Fruit fly (Drosophila melanogaster): ENCODE data around the gene RpS10b.

Gene RpS10b

dm6 chrX:19565714-19566316, 32.0 kb upstream of the RpS10b start, which contains the start of the genes Grip84 and car (continued):
- peak; percentile 30; the same call in 1 of the 4 replicates for TF ChIP-seq chinmo (GFP tag; IDR thresholded peaks at IDR 0.05; ENCODE audit: partially characterized antibody)
- TF ChIP-seq gro (GFP tag; optimal IDR thresholded peaks at IDR 0.05): peak; percentile 34
- TF ChIP-seq bcd (GFP tag; optimal IDR thresholded peaks at IDR 0.05): peak; percentile 71
- TF ChIP-seq Dbx (GFP tag; IDR thresholded peaks at IDR 0.05): peak; percentile 61; the same call in 1 of the 3 replicates
- peak; percentile 97 for TF ChIP-seq CG7357 (GFP tag; IDR thresholded peaks at IDR 0.05)
- TF ChIP-seq CG34422 (GFP tag; IDR thresholded peaks at IDR 0.05): peak; percentile 43; the same call in 1 of the 3 replicates
- TF ChIP-seq rib (GFP tag; IDR thresholded peaks at IDR 0.05): no peak
- peak; percentile 46 for TF ChIP-seq Dad (GFP tag; optimal IDR thresholded peaks at IDR 0.05)
- peak in 1 of 2 experiments; percentile 63 for TF ChIP-seq Pdp1 (GFP tag; optimal IDR thresholded peaks at IDR 0.05)
- TF ChIP-seq ci (GFP tag; IDR thresholded peaks at IDR 0.05): 0 out of 3 replicates have a peak, but pooled peaks have one; percentile 5
- peak; percentile 46 for TF ChIP-seq CG12942 (GFP tag; optimal IDR thresholded peaks at IDR 0.05)
- peak; percentile 58; the same call in 2 of the 4 replicates for TF ChIP-seq Gug (GFP tag; IDR thresholded peaks at IDR 0.05)
- TF ChIP-seq insv (GFP tag; optimal IDR thresholded peaks at IDR 0.05): peak in 1 of 2 experiments; percentile 36
- TF ChIP-seq CG6791 (GFP tag; IDR thresholded peaks at IDR 0.05; ENCODE audit: partially characterized antibody): no peak
- peak; percentile 57 for TF ChIP-seq nerfin-1 (tag; optimal IDR thresholded peaks at IDR 0.05)
- TF ChIP-seq scrt (GFP tag; optimal IDR thresholded peaks at IDR 0.05): no peak
- TF ChIP-seq CG43689 (GFP tag; IDR thresholded peaks at IDR 0.05): peak; percentile 38; the same call in 1 of the 2 replicates
- no peak for TF ChIP-seq CG7928 (GFP tag; optimal IDR thresholded peaks at IDR 0.05)
- peak; percentile 90 for TF ChIP-seq Sin3A (optimal IDR thresholded peaks at IDR 0.05)
- TF ChIP-seq CG9932 (GFP tag; IDR thresholded peaks at IDR 0.05): peak; percentile 76; the same call in 1 of the 2 replicates
- peak; percentile 57 for TF ChIP-seq D19B (GFP tag; optimal IDR thresholded peaks at IDR 0.05)
- no peak for TF ChIP-seq CG6654 (GFP tag; optimal IDR thresholded peaks at IDR 0.05)
- TF ChIP-seq Poxn (GFP tag; IDR thresholded peaks at IDR 0.05): 0 out of 2 replicates have a peak, but pooled peaks have one; percentile 22
- peak; percentile 65 for TF ChIP-seq CG18619 (GFP tag; optimal IDR thresholded peaks at IDR 0.05)
- peak; percentile 51 for TF ChIP-seq CG17385 (GFP tag; optimal IDR thresholded peaks at IDR 0.05)
- peak; percentile 61 for TF ChIP-seq ind (GFP tag; optimal IDR thresholded peaks at IDR 0.05)
- TF ChIP-seq Gsc (GFP tag; IDR thresholded peaks at IDR 0.05): no peak
- peak in 1 of 2 experiments; percentile 60 for TF ChIP-seq bsh (GFP tag; optimal IDR thresholded peaks at IDR 0.05)
- no peak for TF ChIP-seq bigmax (GFP tag; optimal IDR thresholded peaks at IDR 0.05)
- TF ChIP-seq da (GFP tag; optimal IDR thresholded peaks at IDR 0.05): peak; percentile 25

- TF ChIP-seq CG9437 (GFP tag; optimal IDR thresholded peaks at IDR 0.05) (no peak), CG7556 (GFP tag; optimal IDR thresholded peaks at IDR 0.05) (no peak), MESR4 (GFP tag; optimal IDR thresholded peaks at IDR 0.05) (no peak), CG6254 (GFP tag; optimal IDR thresholded peaks at IDR 0.05) (peak; percentile 73), CG4707 (GFP tag; optimal IDR thresholded peaks at IDR 0.05) (no peak), CG13775 (GFP tag; optimal IDR thresholded peaks at IDR 0.05) (no peak), h (optimal IDR thresholded peaks at IDR 0.05) (no peak), z (GFP tag; IDR thresholded peaks at IDR 0.05) (no peak)
Measured at dm6 chrX:19573687-19574086, 24.1 kb upstream of the RpS10b start.

All from whole organism, embryonic.